Fruit fly (Drosophila melanogaster) whole organism, pupa: ENCODE data around the gene Dysb.

ENCODE experiments used
- CG10348 ChIP-seq: fragments of 200-800 bp; sonication (Bioruptor generic); IDR thresholded peaks from 2 replicates; pipeline ENCODE4 v1.3.6; 2022; ENCODE audit warnings: missing biosample characterization, missing genetic modification characterization
- CG12605 ChIP-seq: fragments of 200-800 bp; sonication (Bioruptor generic); IDR thresholded peaks from 2 replicates; pipeline ENCODE4 v1.3.6; 2022; ENCODE audit warnings: missing biosample characterization, missing genetic modification characterization
- CG13204 ChIP-seq: fragments of 200-800 bp; sonication (Bioruptor generic); optimal IDR thresholded peaks from 2 replicates; lab custom pipeline; 2018; ENCODE audit warnings: missing biosample characterization, mild to moderate bottlenecking, missing genetic modification characterization, moderate library complexity
- CG17806 ChIP-seq: fragments of 200-800 bp; sonication (Bioruptor generic); optimal IDR thresholded peaks from 2 replicates; lab custom pipeline; 2018; ENCODE audit warnings: missing biosample characterization, mild to moderate bottlenecking, missing genetic modification characterization, moderate library complexity
- CG32121 ChIP-seq: fragments of 200-800 bp; sonication (Bioruptor generic); IDR thresholded peaks from 2 replicates; pipeline ENCODE4 v1.3.6; 2022; ENCODE audit warnings: missing biosample characterization, missing genetic modification characterization
- CG34367 ChIP-seq: fragments of 200-800 bp; sonication (Bioruptor generic); optimal IDR thresholded peaks from 2 replicates; lab custom pipeline; 2018; ENCODE audit warnings: missing biosample characterization, mild to moderate bottlenecking, missing genetic modification characterization
- CG4496 ChIP-seq: fragments of 200-800 bp; sonication (Bioruptor generic); IDR thresholded peaks from 3 replicates; pipeline ENCODE4 v1.3.6; 2022; ENCODE audit warnings: missing biosample characterization, missing genetic modification characterization
- Pif1A ChIP-seq: fragments of 200-800 bp; sonication (Bioruptor generic); optimal IDR thresholded peaks from 3 replicates; lab custom pipeline; 2016; ENCODE audit warnings: missing biosample characterization, missing genetic modification characterization
- Pif1B ChIP-seq: fragments of 200-800 bp; sonication (Bioruptor generic); optimal IDR thresholded peaks from 3 replicates; lab custom pipeline; 2016; ENCODE audit warnings: missing biosample characterization, missing genetic modification characterization
- fd96Ca ChIP-seq: fragments of 200-800 bp; sonication (Bioruptor generic); IDR thresholded peaks from 3 replicates; pipeline ENCODE4 v1.3.6; 2022; ENCODE audit warnings: missing biosample characterization, missing genetic modification characterization

dm6 chr3L:18846272-18846741, 21.3 kb upstream of the Dysb start:
- TF ChIP-seq CG12605 (GFP tag; lab: Robert Waterston, UW) (no peak), CG17806 (tag; lab: Kevin White, UChicago) (no peak), CG32121 (GFP tag; lab: Robert Waterston, UW) (no peak), Pif1A (GFP tag; lab: Kevin White, UChicago) (no peak), CG13204 (GFP tag; lab: Kevin White, UChicago) (no peak), CG34367 (tag; lab: Kevin White, UChicago) (no peak), fd96Ca (GFP tag; lab: Robert Waterston, UW) (no peak), CG4496 (no peak), Pif1B (GFP tag; lab: Kevin White, UChicago) (peak; percentile 3), CG10348 (GFP tag; lab: Robert Waterston, UW) (no peak)
